Worm (Caenorhabditis elegans) whole organism, L4 larva: ENCODE results near the gene Y43F8C.5.
A peak's percentile ranks its signal among the peaks of the same experiment; 100 is the strongest.

Source experiments
- F26F4.8 ChIP-seq: fragments of 200-800 bp; sonication (Bioruptor generic); conservative IDR thresholded peaks from 2 replicates; pipeline ENCODE4 v1.3.6; 2022; ENCODE audit warnings: missing genetic modification characterization, missing compliant biosample characterization
- Y105C5A.15 ChIP-seq: fragments of 200-800 bp; sonication (Bioruptor generic); IDR thresholded peaks from 2 replicates; pipeline ENCODE4 v1.3.6; 2022; ENCODE audit warnings: missing genetic modification characterization, missing compliant biosample characterization
- Y48G9A.11 ChIP-seq: fragments of 200-800 bp; sonication (Bioruptor generic); IDR thresholded peaks from 2 replicates; pipeline ENCODE4 v1.3.6; 2022; ENCODE audit warnings: missing genetic modification reagents, missing genetic modification characterization, missing compliant biosample characterization
- Y5F2A.4 ChIP-seq: fragments of 200-800 bp; sonication (Bioruptor generic); optimal IDR thresholded peaks from 2 replicates; lab custom pipeline; 2018; ENCODE audit warnings: mild to moderate bottlenecking, missing genetic modification characterization, missing compliant biosample characterization
- Y75B8A.6 ChIP-seq: fragments of 200-800 bp; sonication (Bioruptor generic); IDR thresholded peaks from 2 replicates; pipeline ENCODE4 v1.3.6; 2022; ENCODE audit warnings: missing genetic modification reagents, missing genetic modification characterization, missing compliant biosample characterization
- ZK337.2 ChIP-seq: fragments of 200-800 bp; sonication (Bioruptor generic); IDR thresholded peaks from 2 replicates; pipeline ENCODE4 v1.3.6; 2022; ENCODE audit warnings: missing genetic modification reagents, missing genetic modification characterization, missing compliant biosample characterization
- ZK546.5 ChIP-seq, 2 experiments: sonication (generic microtip); optimal IDR thresholded peaks; 2 replicates each; lab custom pipeline; 2017; ENCODE audit warnings: missing biosample characterization in 2 of 2, missing genetic modification characterization in 2 of 2
- aha-1 ChIP-seq: fragments of 150-350 bp; peaks from one replicate; lab custom pipeline; 2014; ENCODE audit warnings: missing biosample characterization, missing genetic modification characterization
- arid-1 ChIP-seq: fragments of 200-800 bp; sonication (Bioruptor generic); conservative IDR thresholded peaks from 2 replicates; pipeline ENCODE4 v1.3.6; 2022; ENCODE audit warnings: missing genetic modification reagents, missing genetic modification characterization, missing compliant biosample characterization
- attf-4 ChIP-seq: sonication (generic microtip); optimal IDR thresholded peaks from 3 replicates; lab custom pipeline; 2017; ENCODE audit warnings: missing biosample characterization, missing genetic modification characterization
- ceh-20 ChIP-seq: fragments of 200-800 bp; sonication (Bioruptor generic); IDR thresholded peaks from 2 replicates; pipeline ENCODE4 v1.3.6; 2022; ENCODE audit warnings: missing genetic modification reagents, missing genetic modification characterization, missing compliant biosample characterization
- ceh-32 ChIP-seq: sonication (generic microtip); optimal IDR thresholded peaks from 2 replicates; lab custom pipeline; 2016; ENCODE audit warnings: mild to moderate bottlenecking, missing genetic modification characterization, missing compliant biosample characterization; ENCODE audit not compliant: poor library complexity
- ctbp-1 ChIP-seq: fragments of 200-800 bp; sonication (Bioruptor generic); IDR thresholded peaks from 2 replicates; pipeline ENCODE4 v1.3.6; 2022; ENCODE audit warnings: missing genetic modification reagents, missing genetic modification characterization, missing compliant biosample characterization
- daf-19 ChIP-seq: fragments of 200-800 bp; sonication (Bioruptor generic); conservative IDR thresholded peaks from 2 replicates; pipeline ENCODE4 v1.3.6; 2022; ENCODE audit warnings: missing genetic modification characterization, missing compliant biosample characterization
- dmd-6 ChIP-seq: fragments of 200-800 bp; sonication (Bioruptor generic); IDR thresholded peaks from 2 replicates; pipeline ENCODE4 v1.3.6; 2022; ENCODE audit warnings: missing genetic modification reagents, missing genetic modification characterization, missing compliant biosample characterization
- dmd-9 ChIP-seq: fragments of 200-800 bp; sonication (Bioruptor generic); IDR thresholded peaks from 2 replicates; pipeline ENCODE4 v1.3.6; 2022; ENCODE audit warnings: missing genetic modification reagents, missing genetic modification characterization, missing compliant biosample characterization
- duxl-1 ChIP-seq: sonication (generic microtip); optimal IDR thresholded peaks from 2 replicates; lab custom pipeline; 2016; ENCODE audit warnings: mild to moderate bottlenecking, missing genetic modification characterization, moderate library complexity, missing compliant biosample characterization; ENCODE audit not compliant: poor library complexity
- dve-1 ChIP-seq: sonication (generic microtip); optimal IDR thresholded peaks from 2 replicates; lab custom pipeline; 2017; ENCODE audit warnings: antibody characterized with exemption, mild to moderate bottlenecking, missing genetic modification characterization, missing compliant biosample characterization; ENCODE audit not compliant: insufficient read depth
- egl-43 ChIP-seq: fragments of 200-800 bp; sonication (Bioruptor generic); IDR thresholded peaks from 2 replicates; pipeline ENCODE4 v1.3.6; 2022; ENCODE audit warnings: missing genetic modification reagents, missing genetic modification characterization, missing compliant biosample characterization
- fkh-10 ChIP-seq: fragments of 150-350 bp; optimal IDR thresholded peaks from 2 replicates; lab custom pipeline; 2014; ENCODE audit warnings: missing biosample characterization, missing genetic modification reagents, missing genetic modification characterization
- hif-1 ChIP-seq, 2 experiments: sonication (generic microtip); optimal IDR thresholded peaks; 2 replicates each; lab custom pipeline; 2016 to 2017; ENCODE audit warnings: missing compliant biosample characterization in 2 of 2, missing genetic modification characterization in 2 of 2, missing genetic modification reagents in 2 of 2, missing genotype in 2 of 2, mild to moderate bottlenecking in 1 of 2
- hlh-30 ChIP-seq: sonication (generic microtip); optimal IDR thresholded peaks from 2 replicates; lab custom pipeline; 2017; ENCODE audit warnings: antibody characterized with exemption, mild to moderate bottlenecking, missing genetic modification characterization, missing compliant biosample characterization; ENCODE audit not compliant: insufficient read depth
- jun-1 ChIP-seq: fragments of 150-350 bp; optimal IDR thresholded peaks from 2 replicates; lab custom pipeline; 2014; ENCODE audit warnings: missing biosample characterization, missing genetic modification reagents, missing genetic modification characterization
- lim-7 ChIP-seq: fragments of 200-800 bp; sonication (Bioruptor generic); IDR thresholded peaks from 2 replicates; pipeline ENCODE4 v1.3.6; 2022; ENCODE audit warnings: missing genetic modification characterization, missing compliant biosample characterization
- lin-13 ChIP-seq: fragments of 150-350 bp; optimal IDR thresholded peaks from 2 replicates; lab custom pipeline; 2014; ENCODE audit warnings: missing biosample characterization, missing genetic modification reagents, missing genetic modification characterization
- lin-39 ChIP-seq: fragments of 150-350 bp; optimal IDR thresholded peaks from 2 replicates; lab custom pipeline; 2014; ENCODE audit warnings: missing biosample characterization, missing genetic modification reagents, missing genetic modification characterization
- lsy-2 ChIP-seq, 2 experiments: fragments of 150-350 bp in 1 of 2; sonication (generic microtip) in 1 of 2; optimal IDR thresholded peaks; 2 replicates each; lab custom pipeline; 2014 to 2017; ENCODE audit warnings: missing biosample characterization in 2 of 2, missing genetic modification characterization in 2 of 2
- madf-5 ChIP-seq, 2 experiments: fragments of 200-800 bp; sonication (Bioruptor generic); IDR thresholded peaks; 2 replicates each; pipeline ENCODE4 v1.3.6; 2022; ENCODE audit warnings: missing compliant biosample characterization in 2 of 2, missing genetic modification characterization in 2 of 2
- mep-1 ChIP-seq: fragments of 150-350 bp; sonication (generic microtip); optimal IDR thresholded peaks from 3 replicates; lab custom pipeline; 2014; ENCODE audit warnings: missing biosample characterization, missing genetic modification characterization
- mxl-3 ChIP-seq: fragments of 200-800 bp; sonication (Bioruptor generic); optimal IDR thresholded peaks from 2 replicates; lab custom pipeline; 2018; ENCODE audit warnings: mild to moderate bottlenecking, missing genetic modification characterization, missing compliant biosample characterization
- nhr-25 ChIP-seq: sonication (generic microtip); optimal IDR thresholded peaks from 2 replicates; lab custom pipeline; 2017; ENCODE audit warnings: missing genetic modification characterization, mild to moderate bottlenecking, missing compliant biosample characterization, antibody characterized with exemption, moderate library complexity, borderline replicate concordance; ENCODE audit not compliant: insufficient read depth
- nhr-41 ChIP-seq: fragments of 200-800 bp; sonication (Bioruptor generic); IDR thresholded peaks from 2 replicates; pipeline ENCODE4 v1.3.6; 2022; ENCODE audit warnings: missing genetic modification reagents, missing genetic modification characterization, missing compliant biosample characterization
- nhr-42 ChIP-seq: fragments of 200-800 bp; sonication (Bioruptor generic); IDR thresholded peaks from 2 replicates; pipeline ENCODE4 v1.3.6; 2022; ENCODE audit warnings: missing genetic modification characterization, missing compliant biosample characterization
- nhr-76 ChIP-seq: fragments of 150-350 bp; optimal IDR thresholded peaks from 2 replicates; lab custom pipeline; 2014; ENCODE audit warnings: missing biosample characterization, missing genetic modification characterization
- nhr-77 ChIP-seq: fragments of 150-350 bp; optimal IDR thresholded peaks from 2 replicates; lab custom pipeline; 2014; ENCODE audit warnings: missing biosample characterization, missing genetic modification characterization
- php-3 ChIP-seq: fragments of 200-800 bp; sonication (Bioruptor generic); IDR thresholded peaks from 2 replicates; pipeline ENCODE4 v1.3.6; 2022; ENCODE audit warnings: missing genetic modification reagents, missing genetic modification characterization, missing compliant biosample characterization
- saeg-2 ChIP-seq: fragments of 200-800 bp; sonication (Bioruptor generic); IDR thresholded peaks from 2 replicates; pipeline ENCODE4 v1.3.6; 2022; ENCODE audit warnings: missing genetic modification reagents, missing genetic modification characterization, missing compliant biosample characterization
- sdz-12 ChIP-seq: fragments of 200-800 bp; sonication (Bioruptor generic); optimal IDR thresholded peaks from 2 replicates; lab custom pipeline; 2018; ENCODE audit warnings: mild to moderate bottlenecking, missing genetic modification characterization, missing compliant biosample characterization
- snpc-1.2 ChIP-seq: fragments of 200-800 bp; sonication (Bioruptor generic); IDR thresholded peaks from 2 replicates; pipeline ENCODE4 v1.3.6; 2022; ENCODE audit warnings: missing genetic modification reagents, missing genetic modification characterization, missing compliant biosample characterization
- snpc-4 ChIP-seq: fragments of 150-350 bp; optimal IDR thresholded peaks from 2 replicates; lab custom pipeline; 2014; ENCODE audit warnings: missing biosample characterization, missing genetic modification characterization
- spr-1 ChIP-seq: sonication (generic microtip); optimal IDR thresholded peaks from 2 replicates; lab custom pipeline; 2016; ENCODE audit warnings: mild to moderate bottlenecking, missing genetic modification characterization, missing compliant biosample characterization
- spr-3 ChIP-seq: fragments of 200-800 bp; sonication (Bioruptor generic); optimal IDR thresholded peaks from 2 replicates; lab custom pipeline; 2018; ENCODE audit warnings: mild to moderate bottlenecking, missing genetic modification characterization, missing compliant biosample characterization
- unc-130 ChIP-seq: sonication (generic microtip); optimal IDR thresholded peaks from 2 replicates; lab custom pipeline; 2016; ENCODE audit warnings: missing genetic modification reagents, missing genetic modification characterization, missing compliant biosample characterization
- unc-39 ChIP-seq: sonication (generic microtip); optimal IDR thresholded peaks from 2 replicates; lab custom pipeline; 2017; ENCODE audit warnings: missing biosample characterization, missing genetic modification characterization
- unc-62 ChIP-seq, 3 experiments: fragments of 150-350 bp in 1 of 3; sonication (generic microtip); optimal IDR thresholded peaks in 2 of 3; peaks in 1 of 3; 1 replicate in 1 of 3; 2 replicates in 2 of 3; lab custom pipeline; 2014 to 2017; ENCODE audit warnings: missing biosample characterization in 3 of 3, missing genetic modification characterization in 3 of 3, missing genetic modification reagents in 3 of 3, missing genotype in 1 of 3
- zag-1 ChIP-seq: fragments of 150-350 bp; optimal IDR thresholded peaks from 2 replicates; lab custom pipeline; 2014; ENCODE audit warnings: missing biosample characterization, missing genetic modification characterization
- zfp-2 ChIP-seq: sonication (generic microtip); optimal IDR thresholded peaks from 2 replicates; lab custom pipeline; 2016; ENCODE audit warnings: mild to moderate bottlenecking, missing genetic modification characterization, missing compliant biosample characterization
- zip-11 ChIP-seq: fragments of 200-800 bp; sonication (Bioruptor generic); IDR thresholded peaks from 2 replicates; pipeline ENCODE4 v1.3.6; 2022; ENCODE audit warnings: missing genetic modification characterization, missing compliant biosample characterization
- zip-2 ChIP-seq: fragments of 150-350 bp; optimal IDR thresholded peaks from 2 replicates; lab custom pipeline; 2014; ENCODE audit warnings: missing biosample characterization, missing genetic modification characterization
- ztf-11 ChIP-seq: fragments of 150-350 bp; optimal IDR thresholded peaks from 2 replicates; lab custom pipeline; 2014; ENCODE audit warnings: missing biosample characterization, missing genetic modification characterization

The Y43F8C.5 gene

DNA sequence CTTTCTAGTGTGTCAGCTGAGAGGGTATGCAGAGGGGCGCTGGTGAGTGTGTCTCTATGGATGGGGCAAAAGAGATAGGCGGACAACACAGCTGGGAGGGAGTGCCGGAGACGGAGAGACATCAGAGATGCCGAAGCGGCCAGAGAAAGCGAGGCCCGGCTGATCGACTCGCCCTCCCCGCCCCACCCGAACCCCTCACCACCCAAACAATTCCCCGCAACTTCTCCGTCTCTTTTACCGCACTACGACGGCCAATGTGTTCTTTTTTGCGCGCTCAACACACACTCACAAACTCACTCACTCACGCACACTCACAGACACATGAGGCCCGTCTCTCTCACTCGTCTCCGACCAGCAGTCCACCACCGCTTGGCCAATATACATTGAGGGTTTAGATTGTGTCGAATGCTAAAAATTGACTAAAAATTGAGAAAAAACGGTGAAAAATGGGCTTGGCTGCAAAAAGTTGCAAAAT, 10.0 kb downstream of the Y43F8C.5 start, which contains the start of gene Y43F8C.3:
TSS of gene Y43F8C.3 (minus strand) at position 187 of the 475 bp plus-strand sequence.
- TF ChIP-seq nhr-41: no peak
- no peak; the same call in 1 of the 2 replicates for TF ChIP-seq ctbp-1 (GFP tag; lab: Robert Waterston, UW)
- peak; percentile 67 for TF ChIP-seq dve-1 (tag; lab: Kevin White, UChicago)
- no peak for TF ChIP-seq Y5F2A.4 (GFP tag; lab: Kevin White, UChicago)
- no peak for TF ChIP-seq attf-4
- TF ChIP-seq php-3 (GFP tag; lab: Robert Waterston, UW): no peak
- no peak for TF ChIP-seq F26F4.8 (GFP tag; lab: Robert Waterston, UW)
- no peak for TF ChIP-seq ceh-32
- TF ChIP-seq jun-1 (tag; lab: Kevin White, UChicago): no peak
- peak in 1 of 2 experiments; percentile 91 for TF ChIP-seq unc-62 (GFP tag; optimal IDR thresholded peaks at IDR 0.05 in 1 of 2; lab: Kevin White, UChicago)
- TF ChIP-seq unc-62 (tag; optimal IDR thresholded peaks at IDR 0.05; lab: Kevin White, UChicago): no peak
- peak in 1 of 2 experiments; percentile 46 for TF ChIP-seq hif-1 (tag; optimal IDR thresholded peaks at IDR 0.05; lab: Kevin White, UChicago)
- no peak for TF ChIP-seq sdz-12 (GFP tag; lab: Kevin White, UChicago)
- no peak for TF ChIP-seq nhr-76 (tag; lab: Kevin White, UChicago)
- peak; percentile 88 for TF ChIP-seq mep-1 (tag; lab: Kevin White, UChicago)
- no peak for TF ChIP-seq madf-5 (GFP tag; IDR thresholded peaks at IDR 0.05; lab: Robert Waterston, UW)
- no peak for TF ChIP-seq spr-1 (tag; lab: Kevin White, UChicago)
- no peak for TF ChIP-seq saeg-2
- TF ChIP-seq zip-2: no peak
- TF ChIP-seq zag-1 (tag; lab: Kevin White, UChicago): no peak
- TF ChIP-seq nhr-77 (tag; lab: Kevin White, UChicago): peak; percentile 45
- TF ChIP-seq lsy-2 (tag; optimal IDR thresholded peaks at IDR 0.05; lab: Kevin White, UChicago): peak; percentile 65 to 71
- TF ChIP-seq unc-39 (tag; lab: Kevin White, UChicago): no peak
- peak; percentile 44 for TF ChIP-seq spr-3 (GFP tag; lab: Kevin White, UChicago)
- peak; percentile 69 for TF ChIP-seq lin-13 (GFP tag; lab: Kevin White, UChicago)
- no peak for TF ChIP-seq Y105C5A.15
- peak; percentile 73 for TF ChIP-seq egl-43 (GFP tag; lab: Robert Waterston, UW)
- no peak for TF ChIP-seq zip-11 (GFP tag; lab: Robert Waterston, UW)
- peak; percentile 89 for TF ChIP-seq hlh-30 (tag; lab: Kevin White, UChicago)
- TF ChIP-seq ceh-20 (GFP tag; lab: Robert Waterston, UW): no peak
- no peak for TF ChIP-seq duxl-1 (tag; lab: Kevin White, UChicago)
- TF ChIP-seq ztf-11: no peak
- peak; percentile 47 for TF ChIP-seq fkh-10
- TF ChIP-seq dmd-9 (GFP tag; lab: Robert Waterston, UW): no peak
- TF ChIP-seq aha-1 (tag; lab: Kevin White, UChicago): peak; percentile 90
- no peak for TF ChIP-seq daf-19 (GFP tag; lab: Robert Waterston, UW)
- TF ChIP-seq zfp-2 (tag; lab: Kevin White, UChicago): no peak
- TF ChIP-seq unc-130 (GFP tag; lab: Kevin White, UChicago): no peak
- TF ChIP-seq ZK546.5 (tag; optimal IDR thresholded peaks at IDR 0.05; lab: Kevin White, UChicago): no peak
- TF ChIP-seq dmd-6 (GFP tag; lab: Robert Waterston, UW): peak; percentile 57
- TF ChIP-seq snpc-4 (tag; lab: Kevin White, UChicago): no peak
- TF ChIP-seq Y75B8A.6: no peak
- TF ChIP-seq Y48G9A.11 (GFP tag; lab: Robert Waterston, UW): no peak
- TF ChIP-seq nhr-42: no peak
- no peak for TF ChIP-seq lim-7 (GFP tag; lab: Robert Waterston, UW)
- TF ChIP-seq snpc-1.2 (GFP tag; lab: Robert Waterston, UW): no peak
- 0 out of 2 replicates have a peak, but pooled peaks have one; percentile 47 for TF ChIP-seq arid-1 (GFP tag; lab: Robert Waterston, UW)
- TF ChIP-seq nhr-25 (tag; lab: Kevin White, UChicago): no peak
- TF ChIP-seq mxl-3 (GFP tag; lab: Kevin White, UChicago): peak; percentile 82
- no peak for TF ChIP-seq lin-39 (tag; lab: Kevin White, UChicago)
- 0 out of 2 replicates have a peak, but pooled peaks have one; percentile 4 for TF ChIP-seq ZK337.2 (GFP tag; lab: Robert Waterston, UW)
